Worm (Caenorhabditis elegans) whole organism, dauer: ENCODE results near the gene F38B6.4.

Experiments used
- unc-62 ChIP-seq: sonication (generic microtip); optimal IDR thresholded peaks from 2 replicates; lab custom pipeline; 2017; ENCODE audit warnings: missing biosample characterization, missing genetic modification reagents, missing genetic modification characterization

F38B6.4 gene

ce11 chrX:6655163-6655562 lies 19.5 kb upstream of the F38B6.4 start, which contains the start of gene nhr-173:
Gene nhr-173 (plus strand): TSS chrX:6655528.
- no peak for TF ChIP-seq unc-62

DNA sequence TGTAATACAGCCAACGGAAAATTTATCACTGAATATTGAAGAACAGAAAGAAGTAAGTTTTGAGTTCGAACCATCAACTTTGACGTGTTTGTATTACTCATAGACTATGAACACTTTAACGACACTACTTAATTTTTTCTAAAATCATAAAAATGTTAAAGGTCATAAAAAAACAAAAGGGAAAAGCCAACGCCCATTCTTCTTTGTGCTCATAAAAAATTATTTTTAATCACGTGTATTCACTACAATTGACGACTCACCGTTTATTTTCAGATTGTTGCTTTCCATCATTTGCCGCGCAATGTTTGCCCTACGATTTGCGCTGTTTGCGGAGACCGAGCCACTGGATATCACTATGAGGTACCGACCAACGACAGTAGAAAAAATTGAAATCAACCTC lies 18.4 kb upstream of the F38B6.4 start:
- no peak for TF ChIP-seq unc-62

DNA sequence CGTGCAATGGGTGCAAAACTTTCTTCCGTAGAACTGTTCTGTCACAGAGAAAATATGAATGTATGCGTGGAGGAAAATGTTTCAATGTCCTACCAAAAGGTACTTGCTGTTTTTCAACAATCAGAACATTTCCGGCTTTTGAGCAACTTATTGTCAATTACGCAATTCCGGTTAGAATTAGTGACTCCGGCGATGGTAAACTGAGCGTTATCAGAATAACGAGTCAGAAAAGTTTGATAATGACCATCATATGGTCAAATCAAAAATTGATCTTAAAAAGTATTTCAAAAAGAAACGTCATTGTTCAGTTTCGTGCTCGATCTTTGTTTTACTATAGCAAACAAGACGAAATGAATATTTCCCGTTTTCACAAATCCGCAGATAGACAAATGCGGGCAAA lies 17.9 kb upstream of the F38B6.4 start:
- no peak for TF ChIP-seq unc-62

- TF ChIP-seq unc-62: no peak
Observed at ce11 chrX:6662267-6662666, 12.4 kb upstream of the F38B6.4 start.

DNA sequence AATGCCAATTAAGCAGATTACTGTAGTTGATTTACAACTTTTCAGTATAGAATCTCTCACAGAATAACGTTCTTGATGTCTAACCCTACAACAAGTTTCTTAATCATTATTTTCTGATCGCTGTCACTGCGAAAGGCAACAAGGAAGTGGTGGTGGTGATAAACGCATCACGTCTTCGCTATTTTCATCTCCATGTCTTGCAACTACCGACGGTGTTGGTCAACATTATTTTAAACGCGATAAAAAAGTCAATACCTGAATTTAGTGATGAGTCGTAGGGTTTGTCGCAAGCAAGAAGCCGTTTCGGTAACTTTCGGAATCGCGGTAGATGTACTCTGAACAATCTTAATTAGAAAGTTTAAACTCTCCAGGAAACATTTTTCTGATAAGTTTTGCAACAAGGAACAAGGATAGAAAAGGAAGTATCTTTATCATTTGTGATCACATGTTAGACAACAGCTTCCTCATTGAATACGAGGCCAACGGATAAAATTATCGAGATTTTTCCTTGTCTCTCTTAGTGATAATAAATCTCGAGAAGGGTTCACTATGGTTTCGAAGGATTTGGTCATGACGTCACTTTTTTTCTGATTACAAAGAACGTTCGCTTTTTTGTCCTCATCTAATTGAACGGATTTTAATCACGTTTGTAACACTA lies 10.8 kb upstream of the F38B6.4 start:
- TF ChIP-seq unc-62: no peak

- TF ChIP-seq unc-62: no peak
Observed at ce11 chrX:6665129-6665858, 9.4 kb upstream of the F38B6.4 start.

ce11 chrX:6667468-6667867 lies 7.2 kb upstream of the F38B6.4 start:
- no peak for TF ChIP-seq unc-62

DNA sequence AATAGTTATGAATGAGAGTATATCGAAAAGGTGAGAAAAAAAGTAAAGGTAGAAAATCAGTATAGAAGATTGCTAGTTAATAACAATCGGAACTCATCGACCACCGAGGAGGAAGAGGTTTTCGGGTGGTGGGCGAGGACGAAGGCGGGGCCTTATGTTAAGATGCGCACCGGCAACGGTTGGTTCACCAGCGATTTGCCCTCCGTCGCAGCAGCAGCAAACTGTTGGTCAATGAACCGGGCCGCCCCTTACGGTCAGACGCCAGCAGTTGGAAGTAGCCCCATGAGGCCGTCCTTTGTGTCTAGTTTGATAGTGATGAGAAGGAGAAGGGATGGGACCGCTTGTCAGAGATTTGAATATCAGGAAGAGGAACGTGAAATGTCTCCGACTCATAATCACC lies 5.8 kb upstream of the F38B6.4 start, which contains the start of gene nhr-137:
Gene nhr-137 (minus strand): TSS at position 101 of the 400 bp plus-strand sequence.
- no peak for TF ChIP-seq unc-62

- no peak for TF ChIP-seq unc-62
Observed at ce11 chrX:6669366-6669765, 5.3 kb upstream of the F38B6.4 start.

DNA sequence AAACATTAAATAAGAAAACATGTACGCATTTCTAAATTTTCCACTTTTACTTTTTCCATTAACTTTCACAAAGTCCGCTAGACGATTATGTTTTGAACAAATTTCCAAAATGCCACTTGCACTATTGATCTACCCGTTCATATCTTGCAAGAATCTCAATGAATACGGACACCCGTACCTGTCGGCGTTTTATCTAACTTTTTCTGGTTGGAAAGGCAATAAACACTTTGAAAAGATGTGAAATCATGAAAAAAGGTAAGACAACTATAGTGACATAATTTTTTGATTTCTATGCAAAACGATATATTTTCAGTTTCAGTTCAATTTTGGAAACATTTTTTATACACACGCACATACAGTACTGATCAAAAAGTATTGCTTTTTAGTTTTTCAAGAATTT lies 3.0 kb upstream of the F38B6.4 start:
- TF ChIP-seq unc-62: no peak

ce11 chrX:6672519-6672918 lies 2.1 kb upstream of the F38B6.4 start, which contains the start of gene col-172:
Gene col-172 (plus strand): TSS chrX:6672819.
- no peak for TF ChIP-seq unc-62

DNA sequence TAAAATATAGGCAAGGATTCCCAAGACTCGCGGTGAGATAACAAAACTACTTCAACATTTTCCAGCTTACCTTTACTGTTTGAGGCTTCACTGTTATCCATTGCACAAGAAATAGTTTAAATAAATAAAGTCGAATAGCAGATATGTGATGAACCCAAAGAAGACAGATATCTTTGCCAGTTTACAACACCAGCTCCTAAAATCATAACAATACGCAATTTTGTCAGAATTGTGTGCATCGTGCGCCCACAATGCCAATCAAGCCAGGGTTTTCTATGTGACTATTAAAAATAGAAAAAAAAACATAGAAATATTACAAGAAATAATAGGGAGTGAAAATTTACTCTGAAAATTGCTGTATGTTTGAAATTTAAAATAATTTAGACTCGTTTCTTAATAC lies 8.0 kb downstream of the F38B6.4 start, which contains the start of gene F38B6.8:
Gene F38B6.8 (minus strand): TSS at position 101 of the 400 bp plus-strand sequence.
- no peak for TF ChIP-seq unc-62

- TF ChIP-seq unc-62: no peak
Observed at ce11 chrX:6687345-6687744, 12.7 kb downstream of the F38B6.4 start.

ce11 chrX:6687756-6688155 lies 13.1 kb downstream of the F38B6.4 start:
- TF ChIP-seq unc-62: no peak

DNA sequence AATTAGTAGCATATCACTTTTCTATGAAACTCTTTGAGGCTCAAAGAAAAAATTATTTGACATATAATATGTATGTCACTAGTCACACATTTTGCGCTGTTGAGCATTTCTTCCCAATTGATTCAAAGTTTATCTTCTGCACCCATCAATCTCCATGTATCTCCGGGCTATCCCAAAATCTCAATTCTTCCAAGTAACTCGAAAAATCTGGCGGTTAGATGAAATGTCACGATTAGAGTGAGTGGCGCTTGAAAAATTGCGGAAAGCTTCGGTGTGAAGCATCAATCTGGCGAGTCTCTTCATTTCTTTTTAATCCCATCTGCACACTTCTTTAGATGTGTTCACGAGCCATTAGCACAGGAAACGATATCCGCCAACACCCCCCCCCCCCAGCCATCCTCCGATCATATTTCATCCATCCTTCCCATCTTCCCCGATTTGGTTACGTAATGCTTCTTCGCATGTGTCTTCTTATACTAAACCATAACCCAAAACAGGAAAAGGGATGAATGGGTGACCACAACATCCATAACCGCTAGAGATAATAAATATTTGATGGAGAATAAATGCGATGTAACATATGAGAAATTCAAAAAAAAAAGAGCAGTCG lies 14.4 kb downstream of the F38B6.4 start:
- no peak for TF ChIP-seq unc-62

DNA sequence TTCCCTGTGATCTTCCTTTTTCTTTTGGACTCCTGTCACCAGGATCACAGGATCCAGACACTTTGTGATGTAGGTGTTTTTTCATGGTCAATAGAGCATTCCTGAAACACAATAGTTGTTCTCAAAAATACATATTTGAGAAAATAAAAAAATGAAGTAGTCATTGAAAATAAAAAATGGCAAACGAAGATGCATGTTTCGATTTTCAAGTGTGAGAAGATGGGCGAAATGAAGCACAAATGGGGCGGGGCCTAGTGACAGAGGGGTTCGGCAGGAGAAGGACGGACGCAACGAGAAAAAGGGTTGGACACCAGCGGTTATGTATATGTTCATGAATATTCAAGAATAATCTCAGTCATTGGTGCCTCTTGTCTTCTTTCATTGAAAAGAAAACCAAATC lies 15.3 kb downstream of the F38B6.4 start, which contains the start of gene F38B6.6:
Gene F38B6.6 (minus strand): TSS at position 101 of the 400 bp plus-strand sequence.
- TF ChIP-seq unc-62: no peak

ce11 chrX:6691653-6692052 lies 17.0 kb downstream of the F38B6.4 start:
- TF ChIP-seq unc-62: no peak

DNA sequence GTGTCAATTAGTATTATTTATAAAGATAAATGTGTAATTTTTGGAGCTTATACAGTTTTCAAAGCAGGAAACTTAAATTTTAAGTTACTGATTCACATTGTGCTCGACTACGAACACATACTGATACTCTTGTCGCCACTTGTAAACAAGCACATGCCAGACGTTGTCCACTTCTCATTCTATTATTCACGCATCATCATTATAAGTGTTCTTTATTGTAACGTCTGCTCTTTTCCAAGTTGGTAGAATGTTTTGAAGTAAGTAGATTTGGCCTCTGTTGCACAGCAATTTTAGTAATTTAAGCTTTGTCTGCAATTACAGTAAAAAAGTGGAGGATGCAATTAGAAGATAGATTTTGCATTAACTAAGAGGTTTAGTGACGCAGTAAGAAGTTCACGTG lies 18.2 kb downstream of the F38B6.4 start:
- no peak for TF ChIP-seq unc-62
